Fruit fly (Drosophila melanogaster) whole organism: ENCODE data around the gene Nup154.

ENCODE experiments used
- CG8478 ChIP-seq: fragments of >200 bp; optimal IDR thresholded peaks from 2 replicates; lab custom pipeline; 2018; ENCODE audit warnings: inconsistent platforms
- psq ChIP-seq: fragments of >200 bp; optimal IDR thresholded peaks from 2 replicates; lab custom pipeline; 2017

- TF ChIP-seq CG8478 (lab: Kevin White, UChicago) (no peak), psq (no peak)
Measured at dm6 chr2L:11052493-11052788, 47.8 kb downstream of the Nup154 start.
